Fruit fly (Drosophila melanogaster) whole organism: ENCODE measurements around the gene Sem1.

ENCODE experiments used
- Dll ChIP-seq: fragments of >200 bp; optimal IDR thresholded peaks from 2 replicates; lab custom pipeline; 2017
- pan ChIP-seq: fragments of >200 bp; optimal IDR thresholded peaks from 2 replicates; lab custom pipeline; 2017

- TF ChIP-seq pan (lab: Kevin White, UChicago) (no peak), Dll (no peak)
Measured at dm6 chr2L:7104195-7104971, 40.6 kb downstream of the Sem1 start.
